Fruit fly (Drosophila melanogaster): ENCODE data around the gene CG6788.
A peak's percentile ranks its signal among the peaks of the same experiment; 100 is the strongest.

Gene CG6788

dm6 chrX:17915929-17916328 lies 28.0 kb downstream of the CG6788 start:
- no peak for TF ChIP-seq CG5204 (GFP tag; optimal IDR thresholded peaks at IDR 0.05)
- TF ChIP-seq Hr96 (GFP tag; optimal IDR thresholded peaks at IDR 0.05) = no peak
- no peak for TF ChIP-seq Clk (GFP tag; optimal IDR thresholded peaks at IDR 0.05)
- no peak for TF ChIP-seq cnc (optimal IDR thresholded peaks at IDR 0.05)
- TF ChIP-seq Mnt (GFP tag; optimal IDR thresholded peaks at IDR 0.05) = no peak
- no peak for TF ChIP-seq Crg-1 (GFP tag; optimal IDR thresholded peaks at IDR 0.05)
- TF ChIP-seq CG11617 (GFP tag; optimal IDR thresholded peaks at IDR 0.05) = no peak
- no peak for TF ChIP-seq kay (GFP tag; ENCODE audit: borderline replicate concordance)
- no peak for TF ChIP-seq CG12768 (GFP tag; optimal IDR thresholded peaks at IDR 0.05)
- TF ChIP-seq CG33017 (tag; optimal IDR thresholded peaks at IDR 0.05) = no peak
- TF ChIP-seq toe (GFP tag; optimal IDR thresholded peaks at IDR 0.05) = no peak
- no peak for TF ChIP-seq bab1 (GFP tag; optimal IDR thresholded peaks at IDR 0.05)

- no peak for TF ChIP-seq CG7101 (tag; optimal IDR thresholded peaks at IDR 0.05)
- no peak for TF ChIP-seq bab1 (GFP tag; optimal IDR thresholded peaks at IDR 0.05)
- no peak for TF ChIP-seq Hr96 (GFP tag; optimal IDR thresholded peaks at IDR 0.05)
- no peak for TF ChIP-seq CG14711 (tag; optimal IDR thresholded peaks at IDR 0.05)
- TF ChIP-seq kay (GFP tag; ENCODE audit: borderline replicate concordance) = no peak
- no peak for TF ChIP-seq CG33017 (tag; optimal IDR thresholded peaks at IDR 0.05)
- TF ChIP-seq Crg-1 (GFP tag; optimal IDR thresholded peaks at IDR 0.05) = no peak
- no peak for TF ChIP-seq CG5204 (GFP tag; optimal IDR thresholded peaks at IDR 0.05)
- TF ChIP-seq CG7045 (GFP tag; optimal IDR thresholded peaks at IDR 0.05) = no peak
- TF ChIP-seq pad (GFP tag; optimal IDR thresholded peaks at IDR 0.05) = no peak
- TF ChIP-seq CG12768 (GFP tag; optimal IDR thresholded peaks at IDR 0.05) = no peak
- no peak for TF ChIP-seq Clk (GFP tag; optimal IDR thresholded peaks at IDR 0.05)
- TF ChIP-seq toe (GFP tag; optimal IDR thresholded peaks at IDR 0.05) = no peak
- no peak for TF ChIP-seq ovo (GFP tag; optimal IDR thresholded peaks at IDR 0.05)
- TF ChIP-seq CG11617 (GFP tag; optimal IDR thresholded peaks at IDR 0.05) = no peak
- no peak for TF ChIP-seq cnc (optimal IDR thresholded peaks at IDR 0.05)
- no peak for TF ChIP-seq cic (GFP tag; optimal IDR thresholded peaks at IDR 0.05)
- no peak for TF ChIP-seq CG1620 (GFP tag; optimal IDR thresholded peaks at IDR 0.05)
- TF ChIP-seq tj (GFP tag; optimal IDR thresholded peaks at IDR 0.05) = no peak
Measured at dm6 chrX:17917564-17918233, 29.7 kb downstream of the CG6788 start.

- TF ChIP-seq kay (GFP tag; ENCODE audit: borderline replicate concordance) = peak; percentile 66
- TF ChIP-seq Mnt (GFP tag; optimal IDR thresholded peaks at IDR 0.05) = no peak
Measured at dm6 chrX:17924034-17924433, 36.1 kb downstream of the CG6788 start.

Measured in whole organism, adult.